Fruit fly (Drosophila melanogaster): ENCODE data around the gene CG15484.
A peak's percentile ranks its signal among the peaks of the same experiment; 100 is the strongest.

CG15484 gene

dm6 chr2L:12721794-12722315, 14.3 kb upstream of the CG15484 start, which contains the start of gene Pih1D1 (continued):
- TF ChIP-seq CG3281 (GFP tag; optimal IDR thresholded peaks at IDR 0.05) (peak; percentile 96), pzg (GFP tag; optimal IDR thresholded peaks at IDR 0.05) (peak; percentile 53), az2 (GFP tag; optimal IDR thresholded peaks at IDR 0.05) (peak; percentile 94), Hr51 (GFP tag; optimal IDR thresholded peaks at IDR 0.05) (peak; percentile 92 to 94), cwo (GFP tag; optimal IDR thresholded peaks at IDR 0.05) (peak; percentile 89), oc (tag; optimal IDR thresholded peaks at IDR 0.05) (peak; percentile 83), Antp (GFP tag; optimal IDR thresholded peaks at IDR 0.05) (peak; percentile 83), toy (GFP tag; IDR thresholded peaks at IDR 0.05) (peak; percentile 93), CG6654 (GFP tag; optimal IDR thresholded peaks at IDR 0.05) (peak; percentile 90), Usf (GFP tag; optimal IDR thresholded peaks at IDR 0.05) (peak; percentile 95), CG6854 (GFP tag; optimal IDR thresholded peaks at IDR 0.05) (peak; percentile 79), CG10959 (GFP tag; IDR thresholded peaks at IDR 0.05) (peak; percentile 82), h (optimal IDR thresholded peaks at IDR 0.05) (no peak), E2f1 (GFP tag; IDR thresholded peaks at IDR 0.05) (peak; percentile 95), lola (GFP tag; optimal IDR thresholded peaks at IDR 0.05) (peak in 1 of 3 experiments; percentile 96), CG17328 (GFP tag; IDR thresholded peaks at IDR 0.05) (peak; percentile 91), cas (GFP tag; IDR thresholded peaks at IDR 0.05) (peak; percentile 80), CG1792 (GFP tag; optimal IDR thresholded peaks at IDR 0.05) (peak; percentile 84), CG12155 (GFP tag; optimal IDR thresholded peaks at IDR 0.05) (peak; percentile 93), Ssrp (tag; optimal IDR thresholded peaks at IDR 0.05) (peak; percentile 96), NC2α (GFP tag; optimal IDR thresholded peaks at IDR 0.05) (peak; percentile 69), tgo (GFP tag; IDR thresholded peaks at IDR 0.05) (peak; percentile 97), CG13287 (GFP tag; IDR thresholded peaks at IDR 0.05; ENCODE audit: partially characterized antibody) (no peak), dpn (GFP tag; optimal IDR thresholded peaks at IDR 0.05) (peak; percentile 94 to 95), kah (GFP tag; optimal IDR thresholded peaks at IDR 0.05) (peak; percentile 78), CG9797 (GFP tag; optimal IDR thresholded peaks at IDR 0.05) (peak; percentile 82), dimm (GFP tag; IDR thresholded peaks at IDR 0.05) (peak; percentile 86), nom (GFP tag; optimal IDR thresholded peaks at IDR 0.05) (peak; percentile 63), CG10267 (tag; optimal IDR thresholded peaks at IDR 0.05) (peak; percentile 89), org-1 (GFP tag; optimal IDR thresholded peaks at IDR 0.05) (peak; percentile 87), gce (GFP tag; IDR thresholded peaks at IDR 0.05) (peak; percentile 88), CG17912 (GFP tag; optimal IDR thresholded peaks at IDR 0.05) (peak; percentile 52), CHES-1-like (GFP tag; optimal IDR thresholded peaks at IDR 0.05) (peak; percentile 90), CG17802 (tag; optimal IDR thresholded peaks at IDR 0.05) (peak; percentile 82), trem (tag; optimal IDR thresholded peaks at IDR 0.05) (peak; percentile 98), CG8388 (GFP tag; optimal IDR thresholded peaks at IDR 0.05) (peak; percentile 91), scrt (GFP tag; optimal IDR thresholded peaks at IDR 0.05) (peak; percentile 83), Neu2 (GFP tag; optimal IDR thresholded peaks at IDR 0.05; ENCODE audit: borderline replicate concordance) (peak; percentile 44), CG1647 (GFP tag; optimal IDR thresholded peaks at IDR 0.05) (peak; percentile 85), Hr39 (optimal IDR thresholded peaks at IDR 0.05) (no peak), ewg (GFP tag; optimal IDR thresholded peaks at IDR 0.05) (peak; percentile 90), vvl (GFP tag; IDR thresholded peaks at IDR 0.05) (peak; percentile 97), CG12659 (GFP tag; optimal IDR thresholded peaks at IDR 0.05) (peak; percentile 96), Sox102F (GFP tag; optimal IDR thresholded peaks at IDR 0.05) (peak; percentile 95), sima (GFP tag; optimal IDR thresholded peaks at IDR 0.05) (peak; percentile 48), Sry-β (GFP tag; optimal IDR thresholded peaks at IDR 0.05) (peak; percentile 36), dmrt11E (tag; optimal IDR thresholded peaks at IDR 0.05) (peak; percentile 94), ci (GFP tag; IDR thresholded peaks at IDR 0.05) (peak; percentile 90), CG1024 (GFP tag; IDR thresholded peaks at IDR 0.05) (peak; percentile 82), Hsf (GFP tag; optimal IDR thresholded peaks at IDR 0.05) (peak; percentile 96)

All from whole organism, embryonic.